Fruit fly (Drosophila melanogaster) whole organism, embryonic: ENCODE measurements around the gene Dus1.

Source experiments
- Atf3 ChIP-seq: fragments of 200-800 bp; sonication (Bioruptor generic); optimal IDR thresholded peaks from 3 replicates; lab custom pipeline; 2016; ENCODE audit warnings: missing biosample characterization, missing genetic modification characterization
- Dp ChIP-seq: fragments of 200-800 bp; sonication (Bioruptor generic); optimal IDR thresholded peaks from 2 replicates; lab custom pipeline; 2018; ENCODE audit warnings: missing biosample characterization, mild to moderate bottlenecking, missing genetic modification characterization, moderate library complexity
- H15 ChIP-seq: fragments of 200-800 bp; sonication (Bioruptor generic); IDR thresholded peaks from 3 replicates; pipeline ENCODE4 v1.3.6; 2022; ENCODE audit warnings: missing biosample characterization, missing genetic modification characterization
- seq ChIP-seq: fragments of 200-800 bp; sonication (Bioruptor generic); IDR thresholded peaks from 2 replicates; pipeline ENCODE4 v1.3.6; 2022; ENCODE audit warnings: missing biosample characterization, missing genetic modification characterization
- wek ChIP-seq: fragments of 200-800 bp; sonication (Bioruptor generic); optimal IDR thresholded peaks from 3 replicates; lab custom pipeline; 2018; ENCODE audit warnings: missing biosample characterization, mild to moderate bottlenecking, missing genetic modification characterization, moderate library complexity

dm6 chr2L:300877-301706 is 29.5 kb upstream of the Dus1 start:
- no peak for TF ChIP-seq Atf3
- no peak for TF ChIP-seq H15
- no peak for TF ChIP-seq wek
- no peak for TF ChIP-seq seq (GFP tag; lab: Robert Waterston, UW)
- TF ChIP-seq Dp (GFP tag; lab: Kevin White, UChicago) = no peak
